Fruit fly (Drosophila melanogaster) whole organism, prepupa: ENCODE results near the gene rno.

Experiments used
- Sox14 ChIP-seq: fragments of 200-800 bp; sonication (Bioruptor generic); optimal IDR thresholded peaks from 3 replicates; lab custom pipeline; 2016; ENCODE audit warnings: missing biosample characterization, missing genetic modification characterization
- salr ChIP-seq, 2 experiments: fragments of 200-800 bp; sonication (Bioruptor generic); optimal IDR thresholded peaks; 3 replicates each; lab custom pipeline; 2016 to 2018; ENCODE audit warnings: missing biosample characterization in 2 of 2, missing genetic modification characterization in 2 of 2, mild to moderate bottlenecking in 1 of 2

DNA sequence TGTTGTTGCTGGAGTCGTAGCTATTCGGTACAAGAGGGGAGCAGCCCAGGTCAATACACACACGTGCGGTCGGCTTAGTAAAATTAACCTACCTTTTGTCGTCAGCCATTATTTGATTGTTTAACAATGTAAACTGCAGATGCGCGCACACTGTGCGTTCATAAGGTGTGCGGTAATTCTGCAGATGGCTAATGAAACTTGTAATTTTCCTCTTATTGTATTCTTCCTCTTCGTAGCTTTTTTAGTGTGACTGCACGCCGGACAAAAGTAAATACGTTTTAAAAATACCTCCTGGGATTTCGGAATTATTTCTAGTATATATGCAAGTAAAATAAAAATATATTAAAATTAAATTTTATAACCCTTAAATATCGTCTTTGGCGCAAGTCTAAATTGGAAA, 11.6 kb upstream of the rno start, which contains the start of gene Prp4k:
- TF ChIP-seq salr (GFP tag; optimal IDR thresholded peaks at IDR 0.05; lab: Kevin White, UChicago) (no peak), Sox14 (no peak)
